Fruit fly (Drosophila melanogaster): ENCODE results near the gene pigeon.

Gene pigeon

DNA sequence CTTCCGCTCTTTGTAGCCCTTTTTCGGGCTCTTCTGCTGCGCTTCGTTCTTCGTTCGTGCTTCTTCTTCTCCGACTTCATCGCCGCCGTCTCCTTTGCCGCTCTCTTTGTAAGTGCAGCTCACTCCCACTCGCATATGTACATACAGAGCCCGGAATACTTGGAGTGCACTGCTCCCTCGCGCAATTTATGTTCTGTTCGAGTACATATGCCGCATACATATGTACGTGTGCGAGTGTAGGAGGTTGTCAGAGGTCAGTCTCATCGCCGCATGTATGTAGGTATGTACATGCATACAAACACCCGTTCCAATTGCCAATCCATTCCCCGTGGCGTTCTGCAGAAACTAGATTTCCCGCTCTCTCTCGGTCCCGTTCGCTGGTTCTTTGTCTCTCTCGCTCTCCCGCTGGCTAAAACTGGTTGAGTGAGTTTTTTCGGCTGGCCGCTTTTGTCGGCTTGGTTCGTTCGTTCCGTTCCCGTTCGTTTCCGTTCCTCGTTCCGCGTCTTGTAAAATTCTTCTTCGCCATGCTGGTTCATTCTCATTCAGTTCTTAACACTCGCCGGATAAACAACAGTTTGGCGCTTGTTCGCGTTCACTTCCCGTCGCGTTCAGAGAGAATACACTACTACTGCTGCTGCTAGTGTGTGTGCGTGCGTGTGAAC is 27.7 kb upstream of the pigeon start (continued):
- TF ChIP-seq CG11723 (GFP tag; optimal IDR thresholded peaks at IDR 0.05) (peak; percentile 0), Blimp-1 (GFP tag; optimal IDR thresholded peaks at IDR 0.05) (no peak), CG3407 (GFP tag; optimal IDR thresholded peaks at IDR 0.05) (no peak), onecut (GFP tag; IDR thresholded peaks at IDR 0.05) (0 out of 2 replicates have a peak, but pooled peaks have one; percentile 8), gsb-n (tag; optimal IDR thresholded peaks at IDR 0.05) (peak; percentile 51), abd-A (tag; optimal IDR thresholded peaks at IDR 0.05) (peak; percentile 70), gt (GFP tag; IDR thresholded peaks at IDR 0.05) (no peak), CG2889 (GFP tag; IDR thresholded peaks at IDR 0.05) (no peak), CG6813 (GFP tag; optimal IDR thresholded peaks at IDR 0.05) (no peak), CG15269 (tag; optimal IDR thresholded peaks at IDR 0.05) (peak; percentile 32), Trl (optimal IDR thresholded peaks at IDR 0.05) (peak; percentile 91 to 95), Trl (GFP tag; optimal IDR thresholded peaks at IDR 0.05) (peak; percentile 54), Lim3 (GFP tag; IDR thresholded peaks at IDR 0.05) (no peak), Stat92E (GFP tag; optimal IDR thresholded peaks at IDR 0.05) (peak in 1 of 3 experiments; percentile 80), her (GFP tag; optimal IDR thresholded peaks at IDR 0.05) (peak; percentile 39), bigmax (GFP tag; optimal IDR thresholded peaks at IDR 0.05) (peak; percentile 39), CG15011 (GFP tag; optimal IDR thresholded peaks at IDR 0.05) (no peak), aop (GFP tag; IDR thresholded peaks at IDR 0.05) (peak; percentile 66; the same call in 1 of the 2 replicates), CG17385 (GFP tag; optimal IDR thresholded peaks at IDR 0.05) (peak; percentile 86), Drgx (GFP tag; IDR thresholded peaks at IDR 0.05) (no peak), tgo (GFP tag; IDR thresholded peaks at IDR 0.05) (no peak), jumu (GFP tag; optimal IDR thresholded peaks at IDR 0.05) (no peak), trem (tag; optimal IDR thresholded peaks at IDR 0.05) (peak; percentile 21), crol (GFP tag; IDR thresholded peaks at IDR 0.05) (no peak), maf-S (GFP tag; optimal IDR thresholded peaks at IDR 0.05) (no peak), CG9609 (GFP tag; optimal IDR thresholded peaks at IDR 0.05) (no peak), CG15696 (tag; optimal IDR thresholded peaks at IDR 0.05) (no peak), kah (GFP tag; optimal IDR thresholded peaks at IDR 0.05) (peak; percentile 25), Hsf (GFP tag; optimal IDR thresholded peaks at IDR 0.05) (no peak), Dek (tag; optimal IDR thresholded peaks at IDR 0.05) (peak; percentile 44), stwl (tag; optimal IDR thresholded peaks at IDR 0.05) (peak; percentile 0), CG12769 (tag; optimal IDR thresholded peaks at IDR 0.05) (peak; percentile 71), CG6254 (GFP tag; optimal IDR thresholded peaks at IDR 0.05) (no peak), CG10209 (GFP tag; optimal IDR thresholded peaks at IDR 0.05) (no peak), ewg (GFP tag; optimal IDR thresholded peaks at IDR 0.05) (no peak), CG10274 (GFP tag; optimal IDR thresholded peaks at IDR 0.05) (no peak), ato (GFP tag; IDR thresholded peaks at IDR 0.05; ENCODE audit: partially characterized antibody) (peak; percentile 49; the same call in 1 of the 2 replicates), pita (GFP tag; optimal IDR thresholded peaks at IDR 0.05) (no peak), CG2120 (GFP tag; optimal IDR thresholded peaks at IDR 0.05) (peak; percentile 33), bab2 (GFP tag; optimal IDR thresholded peaks at IDR 0.05) (no peak), Dbx (GFP tag; IDR thresholded peaks at IDR 0.05) (peak; percentile 61; the same call in 1 of the 3 replicates), schlank (tag; optimal IDR thresholded peaks at IDR 0.05) (peak; percentile 14), Adf1 (GFP tag; IDR thresholded peaks at IDR 0.05) (peak; percentile 60; the same call in 1 of the 2 replicates), Jarid2 (GFP tag; optimal IDR thresholded peaks at IDR 0.05) (peak; percentile 91), HLH3B (GFP tag; IDR thresholded peaks at IDR 0.05) (no peak; the same call in 1 of the 2 replicates), CG11696 (GFP tag; IDR thresholded peaks at IDR 0.05) (0 out of 2 replicates have a peak, but pooled peaks have one; percentile 23), chif (GFP tag; optimal IDR thresholded peaks at IDR 0.05) (peak in 1 of 2 experiments; percentile 25), prd (optimal IDR thresholded peaks at IDR 0.05) (no peak), prd (GFP tag; IDR thresholded peaks at IDR 0.05) (no peak)
